Fruit fly (Drosophila melanogaster): ENCODE data around the gene CG5888.

The CG5888 gene

dm6 chr2L:16491123-16491751, 43.0 kb upstream of the CG5888 start, which contains the start of gene Tpr2 (continued):
- TF ChIP-seq Hmr (GFP tag; optimal IDR thresholded peaks at IDR 0.05) (peak; percentile 90), al (GFP tag; IDR thresholded peaks at IDR 0.05) (0 out of 2 replicates have a peak, but pooled peaks have one; percentile 16), nom (GFP tag; optimal IDR thresholded peaks at IDR 0.05) (no peak), lola (GFP tag; optimal IDR thresholded peaks at IDR 0.05) (peak in 1 of 3 experiments; percentile 22), Adf1 (GFP tag; IDR thresholded peaks at IDR 0.05) (0 out of 2 replicates have a peak, but pooled peaks have one; percentile 17), en (GFP tag; optimal IDR thresholded peaks at IDR 0.05) (peak; percentile 36), danr (GFP tag; IDR thresholded peaks at IDR 0.05) (no peak), Blimp-1 (GFP tag; optimal IDR thresholded peaks at IDR 0.05) (peak; percentile 24), unpg (GFP tag; optimal IDR thresholded peaks at IDR 0.05) (peak; percentile 56), toy (GFP tag; IDR thresholded peaks at IDR 0.05) (no peak), CG12104 (GFP tag; optimal IDR thresholded peaks at IDR 0.05) (peak; percentile 35), lilli (GFP tag; optimal IDR thresholded peaks at IDR 0.05) (peak; percentile 73), CG9797 (GFP tag; optimal IDR thresholded peaks at IDR 0.05) (peak; percentile 61), ems (GFP tag; optimal IDR thresholded peaks at IDR 0.05) (peak; percentile 58), CG32767 (GFP tag; IDR thresholded peaks at IDR 0.05) (no peak), Asciz (GFP tag; optimal IDR thresholded peaks at IDR 0.05) (peak; percentile 23), B-H1 (GFP tag; IDR thresholded peaks at IDR 0.05) (no peak), CG17802 (tag; optimal IDR thresholded peaks at IDR 0.05) (no peak), trem (tag; optimal IDR thresholded peaks at IDR 0.05) (peak; percentile 91), Nf-YC (tag; optimal IDR thresholded peaks at IDR 0.05) (peak; percentile 69), fd3F (GFP tag; optimal IDR thresholded peaks at IDR 0.05) (peak; percentile 29), ken (GFP tag; IDR thresholded peaks at IDR 0.05) (no peak), zen2 (GFP tag; IDR thresholded peaks at IDR 0.05; ENCODE audit: partially characterized antibody) (no peak; the same call in 2 of the 3 replicates), CG10147 (GFP tag; optimal IDR thresholded peaks at IDR 0.05) (peak; percentile 21), CG15269 (tag; optimal IDR thresholded peaks at IDR 0.05) (peak; percentile 48), vfl (GFP tag; optimal IDR thresholded peaks at IDR 0.05) (peak; percentile 55), ind (GFP tag; optimal IDR thresholded peaks at IDR 0.05) (peak; percentile 7), CG6175 (GFP tag; IDR thresholded peaks at IDR 0.05) (no peak), ERR (GFP tag; optimal IDR thresholded peaks at IDR 0.05) (peak; percentile 33), CG8388 (GFP tag; optimal IDR thresholded peaks at IDR 0.05) (peak; percentile 27), Bdp1 (GFP tag; optimal IDR thresholded peaks at IDR 0.05) (peak; percentile 69), wor (GFP tag; IDR thresholded peaks at IDR 0.05) (no peak), Dbx (GFP tag; IDR thresholded peaks at IDR 0.05) (peak; percentile 72), CG7271 (tag; optimal IDR thresholded peaks at IDR 0.05) (no peak), CG17829 (tag; optimal IDR thresholded peaks at IDR 0.05) (peak; percentile 72), CG1647 (GFP tag; optimal IDR thresholded peaks at IDR 0.05) (no peak), dimm (GFP tag; IDR thresholded peaks at IDR 0.05) (no peak), ara (GFP tag; IDR thresholded peaks at IDR 0.05) (no peak), cg (GFP tag; optimal IDR thresholded peaks at IDR 0.05) (peak; percentile 89), Ptx1 (GFP tag; IDR thresholded peaks at IDR 0.05) (peak; percentile 62), Hr39 (optimal IDR thresholded peaks at IDR 0.05) (no peak), Dfd (GFP tag; optimal IDR thresholded peaks at IDR 0.05) (no peak), pan (optimal IDR thresholded peaks at IDR 0.05) (peak in 1 of 2 experiments; percentile 25), pan (GFP tag; optimal IDR thresholded peaks at IDR 0.05 in 1 of 2, IDR thresholded peaks at IDR 0.05 in 1 of 2) (peak in 1 of 2 experiments; percentile 20), MBD-R2 (GFP tag; IDR thresholded peaks at IDR 0.05) (peak; percentile 70), D19B (GFP tag; optimal IDR thresholded peaks at IDR 0.05) (peak; percentile 64), bab2 (GFP tag; optimal IDR thresholded peaks at IDR 0.05) (peak; percentile 44), Dll (GFP tag; IDR thresholded peaks at IDR 0.05; ENCODE audit: partially characterized antibody) (peak; percentile 98), CG12744 (GFP tag; optimal IDR thresholded peaks at IDR 0.05) (no peak), Dp (GFP tag; optimal IDR thresholded peaks at IDR 0.05) (peak; percentile 73)
